Fruit fly (Drosophila melanogaster) Kc167 (cell line): ENCODE data around the gene Muted.

Experiments used
- Myc ChIP-seq: fragments of >200 bp; optimal IDR thresholded peaks from 2 replicates; lab custom pipeline; 2017; ENCODE audit warnings: missing external identifiers
- Sin3A ChIP-seq: fragments of >200 bp; optimal IDR thresholded peaks from 2 replicates; lab custom pipeline; 2018; ENCODE audit warnings: missing external identifiers
- h ChIP-seq: fragments of >200 bp; optimal IDR thresholded peaks from 3 replicates; lab custom pipeline; 2018; ENCODE audit warnings: missing external identifiers
- insv ChIP-seq: fragments of >200 bp; optimal IDR thresholded peaks from 3 replicates; lab custom pipeline; 2018; ENCODE audit warnings: missing external identifiers
- psq ChIP-seq: fragments of >200 bp; optimal IDR thresholded peaks from 2 replicates; lab custom pipeline; 2017; ENCODE audit warnings: missing external identifiers

- TF ChIP-seq Sin3A (lab: Kevin White, UChicago) (no peak), Myc (lab: Kevin White, UChicago) (no peak), insv (lab: Kevin White, UChicago) (no peak), h (lab: Kevin White, UChicago) (no peak), psq (lab: Kevin White, UChicago) (no peak)
Measured at dm6 chr3R:22342708-22343107, 19.7 kb upstream of the Muted start.
